Fruit fly (Drosophila melanogaster) whole organism, embryonic: ENCODE data around the gene CG15414.

Experiments
- BtbVII ChIP-seq: fragments of 200-800 bp; sonication (Bioruptor generic); optimal IDR thresholded peaks from 3 replicates; lab custom pipeline; 2017; ENCODE audit warnings: missing biosample characterization, mild to moderate bottlenecking, missing genetic modification characterization
- CG10147 ChIP-seq: fragments of 200-800 bp; sonication (Bioruptor generic); optimal IDR thresholded peaks from 2 replicates; lab custom pipeline; 2019; ENCODE audit warnings: missing biosample characterization, mild to moderate bottlenecking, missing genetic modification characterization, moderate library complexity
- CG10209 ChIP-seq: fragments of 200-800 bp; sonication (Bioruptor generic); optimal IDR thresholded peaks from 3 replicates; lab custom pipeline; 2017; ENCODE audit warnings: missing biosample characterization, mild to moderate bottlenecking, missing genetic modification characterization, missing genetic modification reagents
- CG10565 ChIP-seq: fragments of 200-800 bp; sonication (Bioruptor generic); optimal IDR thresholded peaks from 3 replicates; lab custom pipeline; 2016; ENCODE audit warnings: missing biosample characterization, mild to moderate bottlenecking, missing genetic modification characterization
- CG10979 ChIP-seq: fragments of 200-800 bp; sonication (Bioruptor generic); optimal IDR thresholded peaks from 2 replicates; lab custom pipeline; 2018; ENCODE audit warnings: missing biosample characterization, mild to moderate bottlenecking, missing genetic modification characterization, moderate library complexity
- CG11247 ChIP-seq: fragments of 200-800 bp; sonication (Bioruptor generic); IDR thresholded peaks from 2 replicates; pipeline ENCODE4 v1.3.6; 2022; ENCODE audit warnings: missing biosample characterization, missing genetic modification characterization
- CG11504 ChIP-seq: fragments of 200-800 bp; sonication (Bioruptor generic); optimal IDR thresholded peaks from 3 replicates; lab custom pipeline; 2019; ENCODE audit warnings: missing biosample characterization, mild to moderate bottlenecking, missing genetic modification characterization, moderate library complexity
- CG11723 ChIP-seq: fragments of 200-800 bp; sonication (Bioruptor generic); optimal IDR thresholded peaks from 2 replicates; lab custom pipeline; 2017; ENCODE audit warnings: missing biosample characterization, mild to moderate bottlenecking, missing genetic modification characterization
- CG12391 ChIP-seq: fragments of 200-800 bp; sonication (Bioruptor generic); optimal IDR thresholded peaks from 3 replicates; lab custom pipeline; 2018; ENCODE audit warnings: missing biosample characterization, mild to moderate bottlenecking, missing genetic modification characterization, moderate library complexity
- CG13775 ChIP-seq: fragments of 200-800 bp; sonication (Bioruptor generic); optimal IDR thresholded peaks from 3 replicates; lab custom pipeline; 2017; ENCODE audit warnings: missing biosample characterization, mild to moderate bottlenecking, missing genetic modification characterization
- CG14014 ChIP-seq: fragments of 200-800 bp; sonication (Bioruptor generic); IDR thresholded peaks from 2 replicates; pipeline ENCODE4 v1.3.6; 2022; ENCODE audit warnings: missing biosample characterization, missing genetic modification characterization
- CG14667 ChIP-seq: fragments of 200-800 bp; sonication (Bioruptor generic); IDR thresholded peaks from 2 replicates; pipeline ENCODE4 v1.3.6; 2022; ENCODE audit warnings: missing biosample characterization, missing genetic modification characterization
- CG16815 ChIP-seq: fragments of 200-800 bp; sonication (Bioruptor generic); optimal IDR thresholded peaks from 3 replicates; lab custom pipeline; 2017; ENCODE audit warnings: missing biosample characterization, mild to moderate bottlenecking, missing genetic modification characterization
- CG17385 ChIP-seq: fragments of 200-800 bp; sonication (Bioruptor generic); optimal IDR thresholded peaks from 3 replicates; lab custom pipeline; 2018; ENCODE audit warnings: missing biosample characterization, mild to moderate bottlenecking, missing genetic modification characterization
- CG2678 ChIP-seq: fragments of 200-800 bp; sonication (Bioruptor generic); optimal IDR thresholded peaks from 3 replicates; lab custom pipeline; 2019; ENCODE audit warnings: missing biosample characterization, mild to moderate bottlenecking, missing genetic modification characterization, moderate library complexity
- CG3838 ChIP-seq: fragments of 200-800 bp; sonication (Bioruptor generic); optimal IDR thresholded peaks from 3 replicates; lab custom pipeline; 2016; ENCODE audit warnings: missing biosample characterization, missing genetic modification characterization
- CG43689 ChIP-seq: fragments of 200-800 bp; sonication (Bioruptor generic); IDR thresholded peaks from 2 replicates; pipeline ENCODE4 v1.3.6; 2022; ENCODE audit warnings: missing biosample characterization, missing genetic modification characterization
- CG4854 ChIP-seq: fragments of 200-800 bp; sonication (Bioruptor generic); optimal IDR thresholded peaks from 2 replicates; lab custom pipeline; 2016; ENCODE audit warnings: missing biosample characterization, missing genetic modification characterization, inconsistent platforms
- CG6254 ChIP-seq: fragments of 200-800 bp; sonication (Bioruptor generic); optimal IDR thresholded peaks from 3 replicates; lab custom pipeline; 2017; ENCODE audit warnings: mild to moderate bottlenecking, missing biosample characterization, missing genetic modification reagents, missing genetic modification characterization
- CG6854 ChIP-seq: fragments of 200-800 bp; sonication (Bioruptor generic); optimal IDR thresholded peaks from 3 replicates; lab custom pipeline; 2017; ENCODE audit warnings: missing biosample characterization, mild to moderate bottlenecking, missing genetic modification characterization
- CG7786 ChIP-seq: fragments of 200-800 bp; sonication (Bioruptor generic); optimal IDR thresholded peaks from 2 replicates; lab custom pipeline; 2016; ENCODE audit warnings: missing biosample characterization, missing genetic modification characterization
- CG8290 ChIP-seq, 3 experiments: fragments of 200-800 bp; sonication (Bioruptor generic); optimal IDR thresholded peaks; 2 replicates each; lab custom pipeline; 2016 to 2019; ENCODE audit warnings: missing biosample characterization in 3 of 3, missing genetic modification characterization in 3 of 3, mild to moderate bottlenecking in 2 of 3, moderate library complexity in 1 of 3
- CG9437 ChIP-seq: fragments of 200-800 bp; sonication (Bioruptor generic); optimal IDR thresholded peaks from 2 replicates; lab custom pipeline; 2018; ENCODE audit warnings: missing biosample characterization, mild to moderate bottlenecking, missing genetic modification characterization
- CG9727 ChIP-seq: fragments of 200-800 bp; sonication (Bioruptor generic); optimal IDR thresholded peaks from 3 replicates; lab custom pipeline; 2017; ENCODE audit warnings: missing biosample characterization, mild to moderate bottlenecking, missing genetic modification characterization
- CoRest ChIP-seq: fragments of 200-800 bp; sonication (Bioruptor generic); optimal IDR thresholded peaks from 3 replicates; lab custom pipeline; 2018; ENCODE audit warnings: missing biosample characterization, mild to moderate bottlenecking, missing genetic modification characterization, moderate library complexity
- Doc3 ChIP-seq: fragments of 200-800 bp; sonication (Bioruptor generic); IDR thresholded peaks from 3 replicates; pipeline ENCODE4 v1.3.6; 2022; ENCODE audit warnings: missing biosample characterization, missing genetic modification characterization; ENCODE audit not compliant: partially characterized antibody
- HmgZ ChIP-seq: fragments of 200-800 bp; sonication (Bioruptor generic); optimal IDR thresholded peaks from 2 replicates; lab custom pipeline; 2018; ENCODE audit warnings: missing biosample characterization, mild to moderate bottlenecking, missing genetic modification characterization
- Jarid2 ChIP-seq: fragments of 200-800 bp; sonication (Bioruptor generic); optimal IDR thresholded peaks from 3 replicates; lab custom pipeline; 2017; ENCODE audit warnings: mild to moderate bottlenecking, missing biosample characterization, missing genetic modification reagents, missing genetic modification characterization
- Nf-YB ChIP-seq: fragments of 200-800 bp; sonication (Bioruptor generic); optimal IDR thresholded peaks from 3 replicates; lab custom pipeline; 2019; ENCODE audit warnings: missing biosample characterization, mild to moderate bottlenecking, missing genetic modification characterization, moderate library complexity
- Poxn ChIP-seq: fragments of 200-800 bp; sonication (Bioruptor generic); IDR thresholded peaks from 2 replicates; pipeline ENCODE4 v1.3.6; 2022; ENCODE audit warnings: missing biosample characterization, missing genetic modification characterization
- Sox102F ChIP-seq: fragments of 200-800 bp; sonication (Bioruptor generic); optimal IDR thresholded peaks from 2 replicates; lab custom pipeline; 2018; ENCODE audit warnings: missing biosample characterization, mild to moderate bottlenecking, missing genetic modification characterization, moderate library complexity
- Stat92E ChIP-seq, 3 experiments: fragments of >200 bp in 2 of 3; fragments of 200-800 bp in 1 of 3; sonication (Bioruptor generic) in 1 of 3; optimal IDR thresholded peaks; 2 replicates each; lab custom pipeline; 2017 to 2019; ENCODE audit warnings: missing biosample characterization in 3 of 3, missing genetic modification characterization in 3 of 3, mild to moderate bottlenecking in 1 of 3, moderate library complexity in 1 of 3
- Xrp1 ChIP-seq: fragments of 200-800 bp; sonication (Bioruptor generic); IDR thresholded peaks from 2 replicates; pipeline ENCODE4 v1.3.6; 2022; ENCODE audit warnings: missing biosample characterization, missing genetic modification characterization
- amos ChIP-seq: fragments of 200-800 bp; sonication (Bioruptor generic); IDR thresholded peaks from 2 replicates; pipeline ENCODE4 v1.3.6; 2022; ENCODE audit warnings: missing biosample characterization, missing genetic modification characterization; ENCODE audit not compliant: partially characterized antibody
- bab2 ChIP-seq: fragments of 200-800 bp; sonication (Bioruptor generic); optimal IDR thresholded peaks from 2 replicates; lab custom pipeline; 2016; ENCODE audit warnings: missing biosample characterization, missing genetic modification characterization
- cad ChIP-seq: fragments of >200 bp; optimal IDR thresholded peaks from 2 replicates; lab custom pipeline; 2017; ENCODE audit warnings: missing biosample characterization, missing genetic modification characterization
- chif ChIP-seq, 2 experiments: fragments of 200-800 bp; sonication (Bioruptor generic); optimal IDR thresholded peaks; 3 replicates each; lab custom pipeline; 2016; ENCODE audit warnings: missing biosample characterization in 2 of 2, missing genetic modification characterization in 2 of 2
- esg ChIP-seq: fragments of 200-800 bp; sonication (Bioruptor generic); conservative IDR thresholded peaks from 2 replicates; pipeline ENCODE4 v1.3.6; 2022; ENCODE audit warnings: missing biosample characterization, missing genetic modification characterization
- exex ChIP-seq: fragments of 200-800 bp; sonication (Bioruptor generic); optimal IDR thresholded peaks from 4 replicates; lab custom pipeline; 2018; ENCODE audit warnings: missing biosample characterization, mild to moderate bottlenecking, missing genetic modification characterization, moderate library complexity
- fd102C ChIP-seq: fragments of 200-800 bp; sonication (Bioruptor generic); optimal IDR thresholded peaks from 2 replicates; lab custom pipeline; 2018; ENCODE audit warnings: missing biosample characterization, mild to moderate bottlenecking, missing genetic modification characterization, moderate library complexity
- fd64A ChIP-seq: fragments of 200-800 bp; sonication (Bioruptor generic); optimal IDR thresholded peaks from 3 replicates; lab custom pipeline; 2018; ENCODE audit warnings: missing biosample characterization, mild to moderate bottlenecking, missing genetic modification characterization
- ftz-f1 ChIP-seq: fragments of 200-800 bp; sonication (Bioruptor generic); optimal IDR thresholded peaks from 2 replicates; lab custom pipeline; 2016; ENCODE audit warnings: missing biosample characterization, missing genetic modification characterization
- ham ChIP-seq: fragments of 200-800 bp; sonication (Bioruptor generic); IDR thresholded peaks from 2 replicates; pipeline ENCODE4 v1.3.6; 2022; ENCODE audit warnings: missing biosample characterization, missing genetic modification characterization
- klu ChIP-seq: fragments of 200-800 bp; sonication (Bioruptor generic); IDR thresholded peaks from 2 replicates; pipeline ENCODE4 v1.3.6; 2022; ENCODE audit warnings: missing biosample characterization, missing genetic modification characterization
- mirr ChIP-seq: fragments of 200-800 bp; sonication (Bioruptor generic); optimal IDR thresholded peaks from 3 replicates; lab custom pipeline; 2018; ENCODE audit warnings: missing biosample characterization, mild to moderate bottlenecking, missing genetic modification characterization
- oc ChIP-seq: fragments of 200-800 bp; sonication (Bioruptor generic); optimal IDR thresholded peaks from 2 replicates; lab custom pipeline; 2018; ENCODE audit warnings: missing biosample characterization, mild to moderate bottlenecking, missing genetic modification characterization, moderate library complexity
- shn ChIP-seq: fragments of 200-800 bp; sonication (Bioruptor generic); optimal IDR thresholded peaks from 3 replicates; lab custom pipeline; 2016; ENCODE audit warnings: missing biosample characterization, missing genetic modification characterization
- slbo ChIP-seq: fragments of 200-800 bp; sonication (Bioruptor generic); IDR thresholded peaks from 2 replicates; pipeline ENCODE4 v1.3.6; 2022; ENCODE audit warnings: missing biosample characterization, missing genetic modification characterization
- tin ChIP-seq: fragments of 200-800 bp; sonication (Bioruptor generic); optimal IDR thresholded peaks from 3 replicates; lab custom pipeline; 2016; ENCODE audit warnings: missing biosample characterization, missing genetic modification characterization
- tio ChIP-seq: fragments of 200-800 bp; sonication (Bioruptor generic); optimal IDR thresholded peaks from 2 replicates; lab custom pipeline; 2017; ENCODE audit warnings: missing biosample characterization, missing genetic modification characterization, inconsistent platforms
- vfl ChIP-seq: fragments of 200-800 bp; sonication (Bioruptor generic); optimal IDR thresholded peaks from 2 replicates; lab custom pipeline; 2016; ENCODE audit warnings: missing biosample characterization, missing genetic modification characterization

CG15414 gene

dm6 chr2L:3436347-3436746, 54.5 kb downstream of the CG15414 start (continued):
- TF ChIP-seq CG16815 (no peak), oc (no peak), CG4854 (GFP tag; lab: Kevin White, UChicago) (no peak), Doc3 (no peak), CG6854 (no peak), CG13775 (GFP tag; lab: Kevin White, UChicago) (no peak), CG9437 (GFP tag; lab: Kevin White, UChicago) (no peak), CG6254 (GFP tag; lab: Kevin White, UChicago) (no peak), Stat92E (GFP tag; optimal IDR thresholded peaks at IDR 0.05; lab: Kevin White, UChicago) (no peak), exex (no peak), tin (no peak), tio (GFP tag; lab: Kevin White, UChicago) (no peak), CoRest (tag; lab: Kevin White, UChicago) (no peak), CG43689 (GFP tag; lab: Robert Waterston, UW) (no peak), Poxn (GFP tag; lab: Robert Waterston, UW) (no peak), CG14014 (no peak), fd102C (GFP tag; lab: Kevin White, UChicago) (no peak), CG10147 (GFP tag; lab: Kevin White, UChicago) (no peak), CG11247 (GFP tag; lab: Robert Waterston, UW) (no peak), Sox102F (GFP tag; lab: Kevin White, UChicago) (no peak), vfl (GFP tag; lab: Kevin White, UChicago) (no peak), klu (GFP tag; lab: Robert Waterston, UW) (no peak), fd64A (GFP tag; lab: Kevin White, UChicago) (no peak), mirr (GFP tag; lab: Kevin White, UChicago) (no peak), chif (GFP tag; optimal IDR thresholded peaks at IDR 0.05; lab: Kevin White, UChicago) (no peak), BtbVII (GFP tag; lab: Kevin White, UChicago) (no peak), CG12391 (tag; lab: Kevin White, UChicago) (no peak), CG7786 (no peak), CG11723 (GFP tag; lab: Kevin White, UChicago) (no peak), shn (GFP tag; lab: Kevin White, UChicago) (no peak), CG2678 (tag; lab: Kevin White, UChicago) (peak; percentile 13), CG10979 (no peak), bab2 (GFP tag; lab: Kevin White, UChicago) (no peak), CG10209 (GFP tag; lab: Kevin White, UChicago) (no peak), CG10565 (GFP tag; lab: Kevin White, UChicago) (no peak), CG9727 (GFP tag; lab: Kevin White, UChicago) (no peak), slbo (GFP tag; lab: Robert Waterston, UW) (no peak), ftz-f1 (no peak), amos (no peak), CG14667 (GFP tag; lab: Robert Waterston, UW) (no peak), CG11504 (tag; lab: Kevin White, UChicago) (peak; percentile 13), Nf-YB (GFP tag; lab: Kevin White, UChicago) (no peak), Xrp1 (GFP tag; lab: Robert Waterston, UW) (no peak), ham (no peak), CG3838 (no peak), esg (GFP tag; lab: Robert Waterston, UW) (0 out of 2 replicates have a peak, but pooled peaks have one; percentile 15), HmgZ (tag; lab: Kevin White, UChicago) (no peak), cad (GFP tag; lab: Kevin White, UChicago) (no peak), Jarid2 (GFP tag; lab: Kevin White, UChicago) (no peak), CG8290 (GFP tag; optimal IDR thresholded peaks at IDR 0.05; lab: Kevin White, UChicago) (no peak), CG8290 (tag; optimal IDR thresholded peaks at IDR 0.05; lab: Kevin White, UChicago) (no peak), CG17385 (no peak)
